Worm (Caenorhabditis elegans) whole organism, L4 larva: Measurements from ENCODE around the gene wago-10.

Experiments
- T20F7.1 ChIP-seq: fragments of 200-800 bp; sonication (Bioruptor generic); optimal IDR thresholded peaks from 2 replicates; lab custom pipeline; 2018; ENCODE audit warnings: mild to moderate bottlenecking, missing genetic modification characterization, missing compliant biosample characterization
- dmd-9 ChIP-seq: fragments of 200-800 bp; sonication (Bioruptor generic); IDR thresholded peaks from 2 replicates; pipeline ENCODE4 v1.3.6; 2022; ENCODE audit warnings: missing genetic modification reagents, missing genetic modification characterization, missing compliant biosample characterization
- dpl-1 ChIP-seq: fragments of 150-350 bp; optimal IDR thresholded peaks from 2 replicates; lab custom pipeline; 2014; ENCODE audit warnings: missing biosample characterization, missing genetic modification reagents, missing genetic modification characterization
- duxl-1 ChIP-seq: sonication (generic microtip); optimal IDR thresholded peaks from 2 replicates; lab custom pipeline; 2016; ENCODE audit warnings: mild to moderate bottlenecking, missing genetic modification characterization, moderate library complexity, missing compliant biosample characterization; ENCODE audit not compliant: poor library complexity
- lin-29 ChIP-seq: fragments of 200-800 bp; sonication (Bioruptor generic); IDR thresholded peaks from 2 replicates; pipeline ENCODE4 v1.3.6; 2022; ENCODE audit warnings: missing genetic modification reagents, missing genetic modification characterization, missing compliant biosample characterization
- madf-5 ChIP-seq, 2 experiments: fragments of 200-800 bp; sonication (Bioruptor generic); IDR thresholded peaks; 2 replicates each; pipeline ENCODE4 v1.3.6; 2022; ENCODE audit warnings: missing compliant biosample characterization in 2 of 2, missing genetic modification characterization in 2 of 2
- unc-130 ChIP-seq: sonication (generic microtip); optimal IDR thresholded peaks from 2 replicates; lab custom pipeline; 2016; ENCODE audit warnings: missing genetic modification reagents, missing genetic modification characterization, missing compliant biosample characterization
- unc-62 ChIP-seq, 3 experiments: fragments of 150-350 bp in 1 of 3; sonication (generic microtip); optimal IDR thresholded peaks in 2 of 3; peaks in 1 of 3; 1 replicate in 1 of 3; 2 replicates in 2 of 3; lab custom pipeline; 2014 to 2017; ENCODE audit warnings: missing biosample characterization in 3 of 3, missing genetic modification characterization in 3 of 3, missing genetic modification reagents in 3 of 3, missing genotype in 1 of 3

- TF ChIP-seq unc-130 (GFP tag; lab: Kevin White, UChicago) (no peak), dpl-1 (GFP tag; lab: Kevin White, UChicago) (no peak), lin-29 (GFP tag; lab: Robert Waterston, UW) (no peak), madf-5 (GFP tag; IDR thresholded peaks at IDR 0.05; lab: Robert Waterston, UW) (no peak), T20F7.1 (GFP tag; lab: Kevin White, UChicago) (no peak), duxl-1 (no peak), unc-62 (GFP tag; optimal IDR thresholded peaks at IDR 0.05 in 1 of 2; lab: Kevin White, UChicago) (no peak), unc-62 (tag; optimal IDR thresholded peaks at IDR 0.05; lab: Kevin White, UChicago) (no peak), dmd-9 (GFP tag; lab: Robert Waterston, UW) (no peak)
These were observed 7.6 kb downstream of the wago-10 start for ce11 chrV:350822-351221.
